Fruit fly (Drosophila melanogaster) whole organism, embryonic: ENCODE measurements around the gene PCNA2.
A peak's percentile ranks its signal among the peaks of the same experiment; 100 is the strongest.

Experiments used
- CG10462 ChIP-seq: fragments of 200-800 bp; sonication (Bioruptor generic); optimal IDR thresholded peaks from 2 replicates; lab custom pipeline; 2016; ENCODE audit warnings: missing biosample characterization, missing genetic modification characterization
- CG10565 ChIP-seq: fragments of 200-800 bp; sonication (Bioruptor generic); optimal IDR thresholded peaks from 3 replicates; lab custom pipeline; 2016; ENCODE audit warnings: missing biosample characterization, mild to moderate bottlenecking, missing genetic modification characterization
- CG12299 ChIP-seq: fragments of 200-800 bp; sonication (Bioruptor generic); optimal IDR thresholded peaks from 2 replicates; lab custom pipeline; 2018; ENCODE audit warnings: missing biosample characterization, mild to moderate bottlenecking, missing genetic modification characterization
- CG1233 ChIP-seq: fragments of 200-800 bp; sonication (Bioruptor generic); optimal IDR thresholded peaks from 4 replicates; lab custom pipeline; 2018; ENCODE audit warnings: missing biosample characterization, mild to moderate bottlenecking, missing genetic modification characterization
- CG13894 ChIP-seq: fragments of 200-800 bp; sonication (Bioruptor generic); optimal IDR thresholded peaks from 3 replicates; lab custom pipeline; 2018; ENCODE audit warnings: missing biosample characterization, mild to moderate bottlenecking, missing genetic modification characterization, moderate library complexity
- CG15514 ChIP-seq: fragments of 200-800 bp; sonication (Bioruptor generic); optimal IDR thresholded peaks from 3 replicates; lab custom pipeline; 2017; ENCODE audit warnings: missing biosample characterization, missing genetic modification characterization, mild to moderate bottlenecking, moderate library complexity, missing genetic modification reagents
- CG17186 ChIP-seq: fragments of 200-800 bp; sonication (Bioruptor generic); optimal IDR thresholded peaks from 3 replicates; lab custom pipeline; 2017; ENCODE audit warnings: missing biosample characterization, missing genetic modification reagents, missing genetic modification characterization
- CG18262 ChIP-seq: fragments of 200-800 bp; optimal IDR thresholded peaks from 3 replicates; lab custom pipeline; 2019; ENCODE audit warnings: missing biosample characterization, mild to moderate bottlenecking, missing genetic modification characterization, moderate library complexity
- CG18764 ChIP-seq: fragments of 200-800 bp; sonication (Bioruptor generic); optimal IDR thresholded peaks from 3 replicates; lab custom pipeline; 2016; ENCODE audit warnings: missing biosample characterization, missing genetic modification characterization
- CG32767 ChIP-seq: fragments of 200-800 bp; sonication (Bioruptor generic); IDR thresholded peaks from 2 replicates; pipeline ENCODE4 v1.3.6; 2022; ENCODE audit warnings: missing biosample characterization, missing genetic modification characterization
- CG34224 ChIP-seq: fragments of 200-800 bp; sonication (Bioruptor generic); IDR thresholded peaks from 3 replicates; pipeline ENCODE4 v1.3.6; 2022; ENCODE audit warnings: missing biosample characterization, missing genetic modification characterization; ENCODE audit not compliant: partially characterized antibody
- CG6791 ChIP-seq: fragments of 200-800 bp; sonication (Bioruptor generic); IDR thresholded peaks from 3 replicates; pipeline ENCODE4 v1.3.6; 2022; ENCODE audit warnings: missing biosample characterization, missing genetic modification characterization; ENCODE audit not compliant: partially characterized antibody
- CG7357 ChIP-seq: fragments of 200-800 bp; sonication (Bioruptor generic); IDR thresholded peaks from 3 replicates; pipeline ENCODE4 v1.3.6; 2022; ENCODE audit warnings: missing biosample characterization, missing genetic modification characterization
- CG8290 ChIP-seq, 3 experiments: fragments of 200-800 bp; sonication (Bioruptor generic); optimal IDR thresholded peaks; 2 replicates each; lab custom pipeline; 2016 to 2019; ENCODE audit warnings: missing biosample characterization in 3 of 3, missing genetic modification characterization in 3 of 3, mild to moderate bottlenecking in 2 of 3, moderate library complexity in 1 of 3
- CG8765 ChIP-seq: fragments of 200-800 bp; sonication (Bioruptor generic); IDR thresholded peaks from 2 replicates; pipeline ENCODE4 v1.3.6; 2022; ENCODE audit warnings: missing biosample characterization, missing genetic modification characterization
- CG9609 ChIP-seq: fragments of 200-800 bp; sonication (Bioruptor generic); optimal IDR thresholded peaks from 3 replicates; lab custom pipeline; 2016; ENCODE audit warnings: missing biosample characterization, missing genetic modification characterization
- CG9797 ChIP-seq: fragments of 200-800 bp; sonication (Bioruptor generic); optimal IDR thresholded peaks from 3 replicates; lab custom pipeline; 2018; ENCODE audit warnings: missing biosample characterization, mild to moderate bottlenecking, missing genetic modification characterization
- CHES-1-like ChIP-seq: fragments of 200-800 bp; sonication (Bioruptor generic); optimal IDR thresholded peaks from 2 replicates; lab custom pipeline; 2016; ENCODE audit warnings: missing biosample characterization, missing genetic modification characterization
- D19A ChIP-seq: fragments of 200-800 bp; optimal IDR thresholded peaks from 3 replicates; lab custom pipeline; 2019; ENCODE audit warnings: missing biosample characterization, mild to moderate bottlenecking, missing genetic modification characterization, moderate library complexity
- Dek ChIP-seq: fragments of 200-800 bp; sonication (Bioruptor generic); optimal IDR thresholded peaks from 3 replicates; lab custom pipeline; 2019; ENCODE audit warnings: missing biosample characterization, mild to moderate bottlenecking, missing genetic modification characterization, moderate library complexity
- Dll ChIP-seq: fragments of 200-800 bp; sonication (Bioruptor generic); IDR thresholded peaks from 4 replicates; pipeline ENCODE4 v1.3.6; 2022; ENCODE audit warnings: missing biosample characterization, missing genetic modification characterization; ENCODE audit not compliant: partially characterized antibody
- Hmr ChIP-seq: fragments of 200-800 bp; sonication (Bioruptor generic); optimal IDR thresholded peaks from 3 replicates; lab custom pipeline; 2017; ENCODE audit warnings: mild to moderate bottlenecking, missing biosample characterization, missing genetic modification reagents, missing genetic modification characterization
- Hr51 ChIP-seq, 2 experiments: fragments of 200-800 bp; sonication (Bioruptor generic); optimal IDR thresholded peaks; 2 replicates in 1 of 2; 3 replicates in 1 of 2; lab custom pipeline; 2016 to 2018; ENCODE audit warnings: missing biosample characterization in 2 of 2, missing genetic modification characterization in 2 of 2, mild to moderate bottlenecking in 1 of 2, moderate library complexity in 1 of 2
- Kr ChIP-seq: fragments of 200-800 bp; sonication (Bioruptor generic); optimal IDR thresholded peaks from 2 replicates; lab custom pipeline; 2017; ENCODE audit warnings: missing biosample characterization, mild to moderate bottlenecking, missing genetic modification characterization
- Max ChIP-seq: fragments of 200-800 bp; sonication (Bioruptor generic); optimal IDR thresholded peaks from 2 replicates; lab custom pipeline; 2016; ENCODE audit warnings: missing biosample characterization, mild to moderate bottlenecking, missing genetic modification characterization
- Mrtf ChIP-seq: fragments of 200-800 bp; sonication (Bioruptor generic); IDR thresholded peaks from 3 replicates; pipeline ENCODE4 v1.3.6; 2022; ENCODE audit warnings: missing biosample characterization, missing genetic modification characterization
- Rfx ChIP-seq: fragments of 200-800 bp; sonication (Bioruptor generic); IDR thresholded peaks from 2 replicates; pipeline ENCODE4 v1.3.6; 2022; ENCODE audit warnings: missing biosample characterization, missing genetic modification characterization
- Sry-δ ChIP-seq: fragments of 200-800 bp; sonication (Bioruptor generic); optimal IDR thresholded peaks from 2 replicates; lab custom pipeline; 2016; ENCODE audit warnings: missing biosample characterization, missing genetic modification characterization
- Vsx1 ChIP-seq: fragments of 200-800 bp; sonication (Bioruptor generic); optimal IDR thresholded peaks from 2 replicates; lab custom pipeline; 2017; ENCODE audit warnings: missing biosample characterization, mild to moderate bottlenecking, missing genetic modification characterization, missing genetic modification reagents
- Xbp1 ChIP-seq: fragments of 200-800 bp; sonication (Bioruptor generic); optimal IDR thresholded peaks from 3 replicates; lab custom pipeline; 2016; ENCODE audit warnings: missing biosample characterization, mild to moderate bottlenecking, missing genetic modification characterization
- al ChIP-seq: fragments of 200-800 bp; sonication (Bioruptor generic); IDR thresholded peaks from 2 replicates; pipeline ENCODE4 v1.3.6; 2022; ENCODE audit warnings: missing biosample characterization, missing genetic modification characterization
- bowl ChIP-seq: fragments of 200-800 bp; sonication (Bioruptor generic); IDR thresholded peaks from 2 replicates; pipeline ENCODE4 v1.3.6; 2022; ENCODE audit warnings: missing biosample characterization, missing genetic modification characterization
- dysf ChIP-seq: fragments of 200-800 bp; sonication (Bioruptor generic); IDR thresholded peaks from 3 replicates; pipeline ENCODE4 v1.3.6; 2022; ENCODE audit warnings: missing biosample characterization, missing genetic modification characterization
- ham ChIP-seq: fragments of 200-800 bp; sonication (Bioruptor generic); IDR thresholded peaks from 2 replicates; pipeline ENCODE4 v1.3.6; 2022; ENCODE audit warnings: missing biosample characterization, missing genetic modification characterization
- jigr1 ChIP-seq: fragments of 200-800 bp; sonication (Bioruptor generic); IDR thresholded peaks from 3 replicates; pipeline ENCODE4 v1.3.6; 2022; ENCODE audit warnings: missing biosample characterization, missing genetic modification characterization
- jing ChIP-seq: fragments of 200-800 bp; sonication (Bioruptor generic); optimal IDR thresholded peaks from 2 replicates; lab custom pipeline; 2018; ENCODE audit warnings: missing biosample characterization, mild to moderate bottlenecking, missing genetic modification characterization
- mam ChIP-seq: fragments of 200-800 bp; sonication (Bioruptor generic); optimal IDR thresholded peaks from 3 replicates; lab custom pipeline; 2016; ENCODE audit warnings: missing biosample characterization, missing genetic modification characterization
- nau ChIP-seq: fragments of 200-800 bp; sonication (Bioruptor generic); optimal IDR thresholded peaks from 3 replicates; lab custom pipeline; 2017; ENCODE audit warnings: missing biosample characterization, mild to moderate bottlenecking, missing genetic modification characterization, missing genetic modification reagents
- nom ChIP-seq: fragments of 200-800 bp; sonication (Bioruptor generic); optimal IDR thresholded peaks from 2 replicates; lab custom pipeline; 2017; ENCODE audit warnings: missing biosample characterization, missing genetic modification characterization, mild to moderate bottlenecking, moderate library complexity, missing genetic modification reagents
- odd ChIP-seq: fragments of 200-800 bp; sonication (Bioruptor generic); optimal IDR thresholded peaks from 2 replicates; lab custom pipeline; 2017; ENCODE audit warnings: missing biosample characterization, mild to moderate bottlenecking, missing genetic modification characterization
- pita ChIP-seq: fragments of 200-800 bp; sonication (Bioruptor generic); optimal IDR thresholded peaks from 2 replicates; lab custom pipeline; 2017; ENCODE audit warnings: missing biosample characterization, mild to moderate bottlenecking, missing genetic modification characterization
- ranshi ChIP-seq: fragments of 200-800 bp; sonication (Bioruptor generic); IDR thresholded peaks from 2 replicates; pipeline ENCODE4 v1.3.6; 2022; ENCODE audit warnings: missing biosample characterization, missing genetic modification characterization
- salm ChIP-seq: fragments of 200-800 bp; sonication (Bioruptor generic); optimal IDR thresholded peaks from 2 replicates; lab custom pipeline; 2018; ENCODE audit warnings: missing biosample characterization, mild to moderate bottlenecking, missing genetic modification characterization
- sd ChIP-seq: fragments of 200-800 bp; sonication (Bioruptor generic); optimal IDR thresholded peaks from 3 replicates; lab custom pipeline; 2018; ENCODE audit warnings: missing biosample characterization, mild to moderate bottlenecking, missing genetic modification characterization, moderate library complexity
- sima ChIP-seq: fragments of 200-800 bp; sonication (Bioruptor generic); optimal IDR thresholded peaks from 2 replicates; lab custom pipeline; 2016; ENCODE audit warnings: missing biosample characterization, missing genetic modification characterization
- twi ChIP-seq: fragments of 200-800 bp; optimal IDR thresholded peaks from 2 replicates; lab custom pipeline; 2019; ENCODE audit warnings: missing biosample characterization, mild to moderate bottlenecking, missing genetic modification characterization, moderate library complexity
- unc-4 ChIP-seq: fragments of 200-800 bp; sonication (Bioruptor generic); IDR thresholded peaks from 2 replicates; pipeline ENCODE4 v1.3.6; 2022; ENCODE audit warnings: missing biosample characterization, missing genetic modification characterization; ENCODE audit not compliant: partially characterized antibody

The PCNA2 gene

dm6 chr2L:19586436-19587333 is 2.9 kb upstream of the PCNA2 start, which contains the start of gene Lar (continued):
- no peak for TF ChIP-seq CG8290 (GFP tag; optimal IDR thresholded peaks at IDR 0.05; lab: Kevin White, UChicago)
- TF ChIP-seq CG8290 (tag; optimal IDR thresholded peaks at IDR 0.05; lab: Kevin White, UChicago), result peak; percentile 17 to 81
- TF ChIP-seq Kr (GFP tag; lab: Kevin White, UChicago), result no peak
- TF ChIP-seq CG6791, result no peak
- TF ChIP-seq ranshi (GFP tag; lab: Robert Waterston, UW), result no peak
- no peak for TF ChIP-seq ham (GFP tag; lab: Robert Waterston, UW)
- TF ChIP-seq Max (GFP tag; lab: Kevin White, UChicago), result no peak
- no peak for TF ChIP-seq CG10565 (GFP tag; lab: Kevin White, UChicago)
- no peak; the same call in 2 of the 3 replicates for TF ChIP-seq jigr1
- TF ChIP-seq CG1233, result peak; percentile 28
- TF ChIP-seq CHES-1-like, result peak; percentile 53
- no peak for TF ChIP-seq nau
- TF ChIP-seq Hr51 (GFP tag; optimal IDR thresholded peaks at IDR 0.05; lab: Kevin White, UChicago), result peak; percentile 21 to 56
- peak; percentile 55 for TF ChIP-seq Dek (tag; lab: Kevin White, UChicago)
- TF ChIP-seq CG9797 (GFP tag; lab: Kevin White, UChicago), result peak; percentile 44
- TF ChIP-seq odd, result peak; percentile 8
- TF ChIP-seq CG7357 (GFP tag; lab: Robert Waterston, UW), result peak; percentile 48; the same call in 1 of the 3 replicates
- peak; percentile 79 for TF ChIP-seq Rfx
- TF ChIP-seq bowl, result no peak
- TF ChIP-seq CG10462 (GFP tag; lab: Kevin White, UChicago), result no peak
- TF ChIP-seq Sry-δ (GFP tag; lab: Kevin White, UChicago), result peak; percentile 40
- TF ChIP-seq nom (GFP tag; lab: Kevin White, UChicago), result peak; percentile 37
- peak; percentile 68 for TF ChIP-seq CG17186 (GFP tag; lab: Kevin White, UChicago)
- no peak for TF ChIP-seq Vsx1 (GFP tag; lab: Kevin White, UChicago)
- peak; percentile 30; the same call in 1 of the 4 replicates for TF ChIP-seq Dll (GFP tag; lab: Robert Waterston, UW)
- TF ChIP-seq CG32767 (GFP tag; lab: Robert Waterston, UW), result no peak
- TF ChIP-seq al (GFP tag; lab: Robert Waterston, UW), result peak; percentile 43; the same call in 1 of the 2 replicates
- peak; percentile 68 for TF ChIP-seq Xbp1 (GFP tag; lab: Kevin White, UChicago)
- peak; percentile 62 for TF ChIP-seq CG13894 (tag; lab: Kevin White, UChicago)
- TF ChIP-seq Mrtf (GFP tag; lab: Robert Waterston, UW), result peak; percentile 50; the same call in 1 of the 3 replicates
- TF ChIP-seq twi (tag; lab: Kevin White, UChicago), result no peak
- peak; percentile 30 for TF ChIP-seq CG18764 (GFP tag; lab: Kevin White, UChicago)
- TF ChIP-seq sd, result peak; percentile 32
- TF ChIP-seq Hmr (GFP tag; lab: Kevin White, UChicago), result peak; percentile 48
- peak; percentile 74 for TF ChIP-seq mam (GFP tag; lab: Kevin White, UChicago)
- TF ChIP-seq CG15514 (GFP tag; lab: Kevin White, UChicago), result peak; percentile 100
- TF ChIP-seq CG12299 (tag; lab: Kevin White, UChicago), result peak; percentile 19
- peak; percentile 34; the same call in 1 of the 2 replicates for TF ChIP-seq unc-4 (GFP tag; lab: Robert Waterston, UW)
- TF ChIP-seq pita (GFP tag; lab: Kevin White, UChicago), result no peak
- 0 out of 3 replicates have a peak, but pooled peaks have one; percentile 38 for TF ChIP-seq dysf (GFP tag; lab: Robert Waterston, UW)
- 0 out of 3 replicates have a peak, but pooled peaks have one; percentile 35 for TF ChIP-seq CG34224
- TF ChIP-seq CG8765 (GFP tag; lab: Robert Waterston, UW), result no peak
- no peak for TF ChIP-seq jing
- peak; percentile 50 for TF ChIP-seq CG18262 (tag; lab: Kevin White, UChicago)
- TF ChIP-seq CG9609, result peak; percentile 60
- peak; percentile 38 for TF ChIP-seq D19A (tag; lab: Kevin White, UChicago)
- TF ChIP-seq salm (tag; lab: Kevin White, UChicago), result no peak
- no peak for TF ChIP-seq sima
